Fruit fly (Drosophila melanogaster): Measurements from ENCODE around the gene ksh.

The ksh gene

dm6 chrX:19521753-19522383 is 27.1 kb upstream of the ksh start, which contains the start of the genes Idh3a and CoRest (continued):
- 0 out of 4 replicates have a peak, but pooled peaks have one; percentile 48 for TF ChIP-seq chinmo (GFP tag; IDR thresholded peaks at IDR 0.05; ENCODE audit: partially characterized antibody)
- no peak for TF ChIP-seq bsh (GFP tag; optimal IDR thresholded peaks at IDR 0.05)
- TF ChIP-seq Usf (GFP tag; optimal IDR thresholded peaks at IDR 0.05), result no peak
- peak; percentile 57; the same call in 1 of the 3 replicates for TF ChIP-seq CG11560 (tag; IDR thresholded peaks at IDR 0.05)
- TF ChIP-seq NC2α (GFP tag; optimal IDR thresholded peaks at IDR 0.05), result no peak
- TF ChIP-seq CG30431 (GFP tag; optimal IDR thresholded peaks at IDR 0.05), result no peak
- no peak for TF ChIP-seq Hmx (GFP tag; optimal IDR thresholded peaks at IDR 0.05)
- TF ChIP-seq Ets97D (GFP tag; optimal IDR thresholded peaks at IDR 0.05), result peak; percentile 55
- TF ChIP-seq CG10979 (tag; optimal IDR thresholded peaks at IDR 0.05), result no peak
- TF ChIP-seq dmrt11E (tag; optimal IDR thresholded peaks at IDR 0.05), result no peak
- TF ChIP-seq CG15011 (GFP tag; optimal IDR thresholded peaks at IDR 0.05), result no peak
- peak in 1 of 2 experiments; percentile 61 for TF ChIP-seq tll (GFP tag; optimal IDR thresholded peaks at IDR 0.05)
- TF ChIP-seq crp (GFP tag; optimal IDR thresholded peaks at IDR 0.05), result peak in 1 of 2 experiments; percentile 53
- no peak for TF ChIP-seq HmgZ (tag; optimal IDR thresholded peaks at IDR 0.05)
- no peak for TF ChIP-seq ranshi (GFP tag; IDR thresholded peaks at IDR 0.05)
- TF ChIP-seq CG2889 (GFP tag; IDR thresholded peaks at IDR 0.05), result 0 out of 3 replicates have a peak, but pooled peaks have one; percentile 26
- no peak for TF ChIP-seq lmd (GFP tag; IDR thresholded peaks at IDR 0.05)
- no peak for TF ChIP-seq pfk (GFP tag; optimal IDR thresholded peaks at IDR 0.05)
- peak; percentile 73 for TF ChIP-seq Med (GFP tag)
- no peak for TF ChIP-seq run (tag; optimal IDR thresholded peaks at IDR 0.05)
- TF ChIP-seq sug (tag; optimal IDR thresholded peaks at IDR 0.05), result peak; percentile 65
- no peak for TF ChIP-seq CG11696 (GFP tag; IDR thresholded peaks at IDR 0.05)
- TF ChIP-seq peb (GFP tag; IDR thresholded peaks at IDR 0.05), result no peak
- TF ChIP-seq CG14710 (tag; optimal IDR thresholded peaks at IDR 0.05), result peak; percentile 63
- no peak for TF ChIP-seq Kr (GFP tag; optimal IDR thresholded peaks at IDR 0.05)
- no peak for TF ChIP-seq Adf1 (GFP tag; IDR thresholded peaks at IDR 0.05)
- peak; percentile 51 for TF ChIP-seq zfh2 (GFP tag; optimal IDR thresholded peaks at IDR 0.05)
- TF ChIP-seq CG34422 (GFP tag; IDR thresholded peaks at IDR 0.05), result no peak
- TF ChIP-seq vnd (GFP tag; IDR thresholded peaks at IDR 0.05; ENCODE audit: partially characterized antibody), result peak; percentile 65
- TF ChIP-seq D19A (tag; optimal IDR thresholded peaks at IDR 0.05), result no peak
- TF ChIP-seq phol (tag; optimal IDR thresholded peaks at IDR 0.05), result peak; percentile 58
- peak; percentile 16 for TF ChIP-seq CG13624 (GFP tag; optimal IDR thresholded peaks at IDR 0.05)
- TF ChIP-seq sna (GFP tag; IDR thresholded peaks at IDR 0.05; ENCODE audit: partially characterized antibody), result peak; percentile 37; the same call in 1 of the 2 replicates
- peak; percentile 50; the same call in 1 of the 3 replicates for TF ChIP-seq CG7963 (GFP tag; IDR thresholded peaks at IDR 0.05; ENCODE audit: partially characterized antibody)
- TF ChIP-seq HmgD (GFP tag; optimal IDR thresholded peaks at IDR 0.05), result peak; percentile 49
- TF ChIP-seq CG2202 (tag; optimal IDR thresholded peaks at IDR 0.05), result no peak
- no peak for TF ChIP-seq TFAM (GFP tag; optimal IDR thresholded peaks at IDR 0.05)
- no peak for TF ChIP-seq Nf-YB (GFP tag; optimal IDR thresholded peaks at IDR 0.05)
- TF ChIP-seq al (GFP tag; IDR thresholded peaks at IDR 0.05), result 0 out of 2 replicates have a peak, but pooled peaks have one; percentile 10
- no peak for TF ChIP-seq CG6765 (GFP tag; optimal IDR thresholded peaks at IDR 0.05)
- TF ChIP-seq CG7786 (GFP tag; optimal IDR thresholded peaks at IDR 0.05), result peak; percentile 4
- no peak for TF ChIP-seq ara (GFP tag; IDR thresholded peaks at IDR 0.05)
- no peak for TF ChIP-seq CG1529 (GFP tag; optimal IDR thresholded peaks at IDR 0.05)
- no peak for TF ChIP-seq B-H1 (GFP tag; IDR thresholded peaks at IDR 0.05)
- peak; percentile 20 for TF ChIP-seq chn (GFP tag; optimal IDR thresholded peaks at IDR 0.05)
- TF ChIP-seq CG7839 (tag; optimal IDR thresholded peaks at IDR 0.05), result no peak
- TF ChIP-seq row (GFP tag; IDR thresholded peaks at IDR 0.05), result peak; percentile 54
- no peak for TF ChIP-seq CG11247 (GFP tag; IDR thresholded peaks at IDR 0.05)
- peak; percentile 52; the same call in 1 of the 3 replicates for TF ChIP-seq Dbx (GFP tag; IDR thresholded peaks at IDR 0.05)
